Fruit fly (Drosophila melanogaster) whole organism, wandering third instar larva: ENCODE results near the gene RAF2.

ENCODE experiments used
- Abd-B ChIP-seq: fragments of >200 bp; optimal IDR thresholded peaks from 2 replicates; lab custom pipeline; 2017; ENCODE audit warnings: missing biosample characterization, missing genetic modification characterization
- CG32264 ChIP-seq: fragments of 200-800 bp; sonication (Bioruptor generic); optimal IDR thresholded peaks from 2 replicates; lab custom pipeline; 2016; ENCODE audit warnings: missing biosample characterization, missing genetic modification characterization
- CG9705 ChIP-seq: fragments of 200-800 bp; sonication (Bioruptor generic); optimal IDR thresholded peaks from 2 replicates; lab custom pipeline; 2018; ENCODE audit warnings: missing biosample characterization, mild to moderate bottlenecking, missing genetic modification characterization
- CrebA ChIP-seq: fragments of 200-800 bp; sonication (Bioruptor generic); optimal IDR thresholded peaks from 2 replicates; lab custom pipeline; 2016; ENCODE audit warnings: missing biosample characterization, mild to moderate bottlenecking, missing genetic modification characterization, borderline replicate concordance
- Dfd ChIP-seq: fragments of >200 bp; optimal IDR thresholded peaks from 2 replicates; lab custom pipeline; 2017; ENCODE audit warnings: missing biosample characterization, missing genetic modification characterization
- Dif ChIP-seq: fragments of 200-275, 200-300 bp; sonication (Bioruptor generic); optimal IDR thresholded peaks from 2 replicates; lab custom pipeline; 2018; ENCODE audit warnings: missing biosample characterization, missing genetic modification characterization; ENCODE audit not compliant: partially characterized antibody
- GATAd ChIP-seq: sonication (Bioruptor generic); optimal IDR thresholded peaks from 2 replicates; lab custom pipeline; 2016; ENCODE audit warnings: missing biosample characterization, missing genetic modification characterization
- HLH106 ChIP-seq: fragments of 200-800 bp; optimal IDR thresholded peaks from 3 replicates; lab custom pipeline; 2019; ENCODE audit warnings: missing biosample characterization, mild to moderate bottlenecking, missing genetic modification characterization, moderate library complexity
- Hnf4 ChIP-seq: fragments of 200-800 bp; sonication (Bioruptor generic); optimal IDR thresholded peaks from 2 replicates; lab custom pipeline; 2016; ENCODE audit warnings: missing biosample characterization, mild to moderate bottlenecking, missing genetic modification characterization
- Hr78 ChIP-seq: fragments of >200 bp; optimal IDR thresholded peaks from 2 replicates; lab custom pipeline; 2017; ENCODE audit warnings: missing biosample characterization, missing genetic modification characterization
- Hr83 ChIP-seq: fragments of 200-300 bp; sonication (Bioruptor generic); optimal IDR thresholded peaks from 2 replicates; lab custom pipeline; 2016; ENCODE audit warnings: missing biosample characterization, mild to moderate bottlenecking, missing genetic modification characterization, moderate library complexity; ENCODE audit not compliant: poor library complexity, severe bottlenecking
- Jra ChIP-seq: sonication (Bioruptor generic); optimal IDR thresholded peaks from 2 replicates; lab custom pipeline; 2016; ENCODE audit warnings: missing biosample characterization, missing genetic modification characterization
- Mio ChIP-seq: sonication (Bioruptor generic); optimal IDR thresholded peaks from 2 replicates; lab custom pipeline; 2016; ENCODE audit warnings: missing biosample characterization, missing genetic modification characterization
- Myc ChIP-seq: fragments of >200 bp; optimal IDR thresholded peaks from 2 replicates; lab custom pipeline; 2017
- N ChIP-seq: fragments of >200 bp; optimal IDR thresholded peaks from 2 replicates; lab custom pipeline; 2018; ENCODE audit warnings: missing biosample characterization, missing external identifiers, missing genetic modification characterization
- OdsH ChIP-seq: fragments of 200-800 bp; sonication (Bioruptor generic); optimal IDR thresholded peaks from 2 replicates; lab custom pipeline; 2016; ENCODE audit warnings: missing biosample characterization, mild to moderate bottlenecking, missing genetic modification characterization
- Rel ChIP-seq, 2 experiments: fragments of 200-800 bp; sonication (Bioruptor generic) in 1 of 2; optimal IDR thresholded peaks; 2 replicates in 1 of 2; 3 replicates in 1 of 2; lab custom pipeline; 2016 to 2019; ENCODE audit warnings: mild to moderate bottlenecking in 2 of 2, missing biosample characterization in 2 of 2, missing genetic modification characterization in 2 of 2, moderate library complexity in 1 of 2
- Sp1 ChIP-seq: fragments of 200-800 bp; sonication (Bioruptor generic); optimal IDR thresholded peaks from 3 replicates; lab custom pipeline; 2019; ENCODE audit warnings: missing biosample characterization, mild to moderate bottlenecking, missing genetic modification characterization, moderate library complexity
- Vsx2 ChIP-seq: fragments of 200-300, 225-300 bp; sonication (Bioruptor generic); optimal IDR thresholded peaks from 2 replicates; lab custom pipeline; 2018; ENCODE audit warnings: missing biosample characterization, missing genetic modification characterization; ENCODE audit not compliant: partially characterized antibody
- br ChIP-seq: fragments of 200-800 bp; sonication (Bioruptor generic); optimal IDR thresholded peaks from 2 replicates; lab custom pipeline; 2016; ENCODE audit warnings: missing biosample characterization, missing genetic modification characterization
- brk ChIP-seq: fragments of 200-800 bp; sonication (Bioruptor generic); optimal IDR thresholded peaks from 2 replicates; lab custom pipeline; 2016; ENCODE audit warnings: missing biosample characterization, mild to moderate bottlenecking, missing genetic modification characterization
- dl ChIP-seq, 2 experiments: fragments of 175-275, 200-275 bp in 1 of 2; fragments of 200-275 bp in 1 of 2; sonication (Bioruptor generic); optimal IDR thresholded peaks; lab custom pipeline; 2018; ENCODE audit warnings: mild to moderate bottlenecking in 2 of 2, missing biosample characterization in 2 of 2, missing genetic modification characterization in 2 of 2, moderate library complexity in 2 of 2; ENCODE audit not compliant: partially characterized antibody in 2 of 2, insufficient read depth in 1 of 2
- dmrt93B ChIP-seq: fragments of 200-800 bp; sonication (Bioruptor generic); optimal IDR thresholded peaks from 2 replicates; lab custom pipeline; 2018; ENCODE audit warnings: missing biosample characterization, mild to moderate bottlenecking, missing genetic modification characterization
- dsf ChIP-seq: sonication (Bioruptor generic); optimal IDR thresholded peaks from 2 replicates; lab custom pipeline; 2016; ENCODE audit warnings: missing biosample characterization, missing genetic modification characterization, borderline replicate concordance
- ey ChIP-seq: fragments of 200-800 bp; sonication (Bioruptor generic); optimal IDR thresholded peaks from 2 replicates; lab custom pipeline; 2016; ENCODE audit warnings: missing biosample characterization, missing genetic modification characterization
- foxo ChIP-seq, 2 experiments: fragments of 200-800 bp; sonication (Bioruptor generic); optimal IDR thresholded peaks; 2 replicates in 1 of 2; 3 replicates in 1 of 2; lab custom pipeline; 2016 to 2017; ENCODE audit warnings: missing biosample characterization in 2 of 2, missing genetic modification characterization in 2 of 2
- fru ChIP-seq: fragments of 200-800 bp; sonication (Bioruptor generic); optimal IDR thresholded peaks from 3 replicates; lab custom pipeline; 2016; ENCODE audit warnings: missing biosample characterization, mild to moderate bottlenecking, missing genetic modification characterization
- h ChIP-seq: fragments of 200-800 bp; sonication (Bioruptor generic); optimal IDR thresholded peaks from 3 replicates; lab custom pipeline; 2016; ENCODE audit warnings: missing biosample characterization, mild to moderate bottlenecking, missing genetic modification characterization
- jim ChIP-seq: fragments of 175-275, 200-325 bp; sonication (Bioruptor generic); optimal IDR thresholded peaks from 2 replicates; lab custom pipeline; 2016; ENCODE audit warnings: missing biosample characterization, mild to moderate bottlenecking, missing genetic modification characterization
- lola ChIP-seq: fragments of >200 bp; optimal IDR thresholded peaks from 2 replicates; lab custom pipeline; 2017; ENCODE audit warnings: missing biosample characterization, missing genetic modification characterization
- pan ChIP-seq: fragments of >200 bp; optimal IDR thresholded peaks from 2 replicates; lab custom pipeline; 2017
- psq ChIP-seq: fragments of 200-800 bp; sonication (Bioruptor generic); optimal IDR thresholded peaks from 3 replicates; lab custom pipeline; 2017; ENCODE audit warnings: missing biosample characterization, mild to moderate bottlenecking, missing genetic modification characterization, moderate library complexity
- rgr ChIP-seq: fragments of 200-800 bp; sonication (Bioruptor generic); optimal IDR thresholded peaks from 3 replicates; lab custom pipeline; 2016; ENCODE audit warnings: missing biosample characterization, mild to moderate bottlenecking, missing genetic modification characterization
- sage ChIP-seq: fragments of 200-800 bp; sonication (Bioruptor generic); optimal IDR thresholded peaks from 2 replicates; lab custom pipeline; 2016; ENCODE audit warnings: missing biosample characterization, mild to moderate bottlenecking, missing genetic modification characterization
- sv ChIP-seq: fragments of 200-800 bp; sonication (Bioruptor generic); optimal IDR thresholded peaks from 3 replicates; lab custom pipeline; 2016; ENCODE audit warnings: missing biosample characterization, missing genetic modification characterization
- tai ChIP-seq: sonication (Bioruptor generic); optimal IDR thresholded peaks from 2 replicates; lab custom pipeline; 2016; ENCODE audit warnings: missing biosample characterization, missing genetic modification characterization
- usp ChIP-seq: fragments of >200 bp; optimal IDR thresholded peaks from 2 replicates; lab custom pipeline; 2017; ENCODE audit warnings: missing biosample characterization, missing genetic modification characterization
- woc ChIP-seq: sonication (Bioruptor generic); optimal IDR thresholded peaks from 2 replicates; lab custom pipeline; 2016; ENCODE audit warnings: missing biosample characterization, mild to moderate bottlenecking, missing genetic modification characterization

Gene RAF2

DNA sequence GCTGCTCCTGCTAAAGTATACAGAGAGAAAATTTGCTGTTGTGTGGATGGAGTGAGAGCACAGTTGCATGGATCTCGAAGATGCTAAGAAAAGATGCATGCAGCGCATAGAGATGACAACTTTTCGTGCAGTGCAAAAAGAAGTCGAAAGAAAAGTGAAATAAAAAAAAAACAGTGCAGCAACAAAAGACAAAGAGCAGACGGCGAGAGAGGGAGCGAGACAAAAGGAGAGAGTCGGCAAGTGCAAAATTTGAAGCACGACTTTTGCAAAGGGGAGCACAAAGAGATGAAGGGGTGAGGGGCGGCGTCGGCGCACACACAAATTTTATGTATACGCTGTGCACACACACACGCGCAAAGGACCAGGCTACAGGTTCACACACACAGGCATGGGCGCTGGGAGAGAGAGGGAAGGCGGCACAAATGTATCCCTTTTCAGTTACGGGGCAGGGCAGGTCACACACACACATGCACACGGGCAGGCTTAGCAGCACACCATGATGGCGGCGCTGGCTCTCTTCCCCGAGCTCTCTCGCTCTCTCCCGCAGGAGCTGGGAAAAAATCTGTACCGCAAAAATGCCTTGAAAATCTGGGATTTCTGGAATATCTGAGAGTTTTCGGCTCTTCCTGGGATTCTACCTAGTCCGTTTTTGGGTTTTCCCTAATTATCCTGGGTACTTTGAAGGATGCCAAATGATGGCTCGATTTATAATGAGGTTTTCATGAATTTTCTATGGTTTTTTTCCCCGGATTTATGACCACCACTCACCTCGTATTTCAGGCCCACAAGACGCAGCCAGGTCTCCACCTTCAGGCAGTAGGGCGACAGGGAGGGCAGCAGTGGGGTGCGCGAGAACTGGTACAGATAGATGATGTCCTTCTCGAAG lies 24.4 kb downstream of the RAF2 start (continued):
- TF ChIP-seq N (GFP tag; lab: Kevin White, UChicago): peak; percentile 58

DNA sequence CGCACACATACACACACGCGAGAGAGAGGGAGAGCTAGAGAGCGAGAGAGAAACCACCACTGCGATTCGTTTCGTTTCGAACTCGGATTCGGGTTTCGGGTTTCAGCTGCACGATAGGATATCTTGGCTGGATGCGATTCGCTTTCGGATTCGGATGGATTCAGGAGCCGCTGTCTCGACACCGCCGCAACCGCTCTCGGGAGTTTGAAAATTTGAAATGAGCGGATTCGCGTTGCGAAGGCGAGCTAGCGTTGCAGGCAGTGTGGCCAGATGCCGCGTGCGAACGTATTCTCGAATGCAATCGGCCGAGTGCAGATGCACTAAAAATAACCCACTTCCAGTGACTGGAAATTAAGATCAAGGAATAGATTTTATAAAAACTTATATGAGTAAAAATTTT lies 25.4 kb downstream of the RAF2 start, which contains the start of gene fax:
fax (minus strand) TSS at position 263 of the 400 bp plus-strand sequence.
- TF ChIP-seq dsf (GFP tag; lab: Kevin White, UChicago): no peak
- TF ChIP-seq Hr78 (GFP tag; lab: Kevin White, UChicago): no peak
- TF ChIP-seq h: peak; percentile 31
- TF ChIP-seq usp (GFP tag; lab: Kevin White, UChicago): no peak
- peak; percentile 7 for TF ChIP-seq ey (GFP tag; lab: Kevin White, UChicago)
- TF ChIP-seq fru (GFP tag; lab: Kevin White, UChicago): peak; percentile 4
- TF ChIP-seq sage (GFP tag; lab: Kevin White, UChicago): peak; percentile 37
- no peak for TF ChIP-seq woc (GFP tag; lab: Kevin White, UChicago)
- TF ChIP-seq brk: no peak
- TF ChIP-seq tai: no peak
- peak; percentile 22 for TF ChIP-seq Rel (GFP tag; optimal IDR thresholded peaks at IDR 0.05; lab: Kevin White, UChicago)
- TF ChIP-seq Rel (tag; optimal IDR thresholded peaks at IDR 0.05; lab: Kevin White, UChicago): peak; percentile 54
- TF ChIP-seq Hnf4: no peak
- no peak for TF ChIP-seq Myc (lab: Kevin White, UChicago)
- peak in 1 of 2 experiments; percentile 19 for TF ChIP-seq foxo (GFP tag; optimal IDR thresholded peaks at IDR 0.05; lab: Kevin White, UChicago)
- TF ChIP-seq psq: peak; percentile 31
- peak; percentile 84 for TF ChIP-seq Vsx2 (GFP tag; lab: Kevin White, UChicago)
- no peak for TF ChIP-seq HLH106 (tag; lab: Kevin White, UChicago)
- peak; percentile 93 for TF ChIP-seq rgr
- no peak for TF ChIP-seq lola (GFP tag; lab: Kevin White, UChicago)
- TF ChIP-seq Dif: peak; percentile 81
- TF ChIP-seq jim (GFP tag; lab: Kevin White, UChicago): no peak
- TF ChIP-seq CrebA: no peak
- peak; percentile 73 for TF ChIP-seq Sp1 (GFP tag; lab: Kevin White, UChicago)
- TF ChIP-seq Mio (GFP tag; lab: Kevin White, UChicago): no peak
- no peak for TF ChIP-seq Abd-B (GFP tag; lab: Kevin White, UChicago)
- peak; percentile 79 for TF ChIP-seq Hr83 (GFP tag; lab: Kevin White, UChicago)
- TF ChIP-seq dmrt93B (GFP tag; lab: Kevin White, UChicago): no peak
- TF ChIP-seq Dfd (GFP tag; lab: Kevin White, UChicago): no peak
- peak; percentile 7 to 25 for TF ChIP-seq dl (GFP tag; optimal IDR thresholded peaks at IDR 0.05; lab: Kevin White, UChicago; ENCODE audit: insufficient read depth in 1 of 2, partially characterized antibody in 2 of 2)
- no peak for TF ChIP-seq pan (lab: Kevin White, UChicago)
- TF ChIP-seq N (GFP tag; lab: Kevin White, UChicago): no peak
- peak; percentile 39 for TF ChIP-seq CG9705
- TF ChIP-seq GATAd (GFP tag; lab: Kevin White, UChicago): no peak
- no peak for TF ChIP-seq sv
- no peak for TF ChIP-seq Jra (GFP tag; lab: Kevin White, UChicago)
- TF ChIP-seq OdsH: peak; percentile 44
- peak; percentile 54 for TF ChIP-seq br

dm6 chr3L:16412394-16412950 lies 26.3 kb downstream of the RAF2 start, which contains the start of gene Serinc:
Gene Serinc, plus strand, starts transcription at chr3L:16412722.
- peak; percentile 35 for TF ChIP-seq sv
- TF ChIP-seq CrebA: no peak
- no peak for TF ChIP-seq N (GFP tag; lab: Kevin White, UChicago)
- no peak for TF ChIP-seq dl (GFP tag; optimal IDR thresholded peaks at IDR 0.05; lab: Kevin White, UChicago; ENCODE audit: insufficient read depth in 1 of 2, partially characterized antibody in 2 of 2)
- peak; percentile 10 for TF ChIP-seq GATAd (GFP tag; lab: Kevin White, UChicago)
- no peak for TF ChIP-seq Jra (GFP tag; lab: Kevin White, UChicago)
- TF ChIP-seq dmrt93B (GFP tag; lab: Kevin White, UChicago): no peak
- TF ChIP-seq usp (GFP tag; lab: Kevin White, UChicago): no peak
- TF ChIP-seq Myc (lab: Kevin White, UChicago): peak; percentile 65
- no peak for TF ChIP-seq Sp1 (GFP tag; lab: Kevin White, UChicago)
- no peak for TF ChIP-seq pan (lab: Kevin White, UChicago)
- TF ChIP-seq woc (GFP tag; lab: Kevin White, UChicago): peak; percentile 21
- no peak for TF ChIP-seq brk
- TF ChIP-seq rgr: peak; percentile 40
- TF ChIP-seq dsf (GFP tag; lab: Kevin White, UChicago): no peak
- peak; percentile 42 for TF ChIP-seq h
- no peak for TF ChIP-seq Dif
- TF ChIP-seq Hr83 (GFP tag; lab: Kevin White, UChicago): peak; percentile 5
- TF ChIP-seq ey (GFP tag; lab: Kevin White, UChicago): peak; percentile 21
- TF ChIP-seq Mio (GFP tag; lab: Kevin White, UChicago): no peak
- TF ChIP-seq CG32264 (GFP tag; lab: Kevin White, UChicago): no peak
- no peak for TF ChIP-seq Vsx2 (GFP tag; lab: Kevin White, UChicago)
- TF ChIP-seq Hr78 (GFP tag; lab: Kevin White, UChicago): no peak
- peak; percentile 51 for TF ChIP-seq fru (GFP tag; lab: Kevin White, UChicago)
- no peak for TF ChIP-seq Hnf4
- TF ChIP-seq Dfd (GFP tag; lab: Kevin White, UChicago): no peak
- no peak for TF ChIP-seq Rel (GFP tag; optimal IDR thresholded peaks at IDR 0.05; lab: Kevin White, UChicago)
- TF ChIP-seq Rel (tag; optimal IDR thresholded peaks at IDR 0.05; lab: Kevin White, UChicago): peak; percentile 10
- no peak for TF ChIP-seq foxo (GFP tag; optimal IDR thresholded peaks at IDR 0.05; lab: Kevin White, UChicago)
- TF ChIP-seq OdsH: no peak
- no peak for TF ChIP-seq sage (GFP tag; lab: Kevin White, UChicago)
- peak; percentile 17 for TF ChIP-seq psq
- TF ChIP-seq tai: no peak
